Worm (Caenorhabditis elegans) whole organism, L4 larva: Measurements from ENCODE around the gene smc-5.

Source experiments
- F49E8.2 ChIP-seq: sonication (generic microtip); optimal IDR thresholded peaks from 2 replicates; lab custom pipeline; 2016; ENCODE audit warnings: missing compliant biosample characterization, mild to moderate bottlenecking, missing genetic modification characterization, borderline replicate concordance
- T26A8.4 ChIP-seq: fragments of 200-800 bp; sonication (Bioruptor generic); IDR thresholded peaks from 2 replicates; pipeline ENCODE4 v1.3.6; 2022; ENCODE audit warnings: missing genetic modification characterization, missing compliant biosample characterization
- Y105C5A.15 ChIP-seq: fragments of 200-800 bp; sonication (Bioruptor generic); IDR thresholded peaks from 2 replicates; pipeline ENCODE4 v1.3.6; 2022; ENCODE audit warnings: missing genetic modification characterization, missing compliant biosample characterization
- Y48G9A.11 ChIP-seq: fragments of 200-800 bp; sonication (Bioruptor generic); IDR thresholded peaks from 2 replicates; pipeline ENCODE4 v1.3.6; 2022; ENCODE audit warnings: missing genetic modification reagents, missing genetic modification characterization, missing compliant biosample characterization
- Y5F2A.4 ChIP-seq: fragments of 200-800 bp; sonication (Bioruptor generic); optimal IDR thresholded peaks from 2 replicates; lab custom pipeline; 2018; ENCODE audit warnings: mild to moderate bottlenecking, missing genetic modification characterization, missing compliant biosample characterization
- aha-1 ChIP-seq: fragments of 150-350 bp; peaks from one replicate; lab custom pipeline; 2014; ENCODE audit warnings: missing biosample characterization, missing genetic modification characterization
- aly-2 ChIP-seq: sonication (generic microtip); optimal IDR thresholded peaks from 2 replicates; lab custom pipeline; 2018; ENCODE audit warnings: missing biosample characterization, missing genetic modification characterization
- ces-1 ChIP-seq: fragments of 150-350 bp; sonication (generic microtip); optimal IDR thresholded peaks from 4 replicates; lab custom pipeline; 2014; ENCODE audit warnings: missing biosample characterization, missing genetic modification reagents, missing genetic modification characterization
- ctbp-1 ChIP-seq: fragments of 200-800 bp; sonication (Bioruptor generic); IDR thresholded peaks from 2 replicates; pipeline ENCODE4 v1.3.6; 2022; ENCODE audit warnings: missing genetic modification reagents, missing genetic modification characterization, missing compliant biosample characterization
- daf-16 ChIP-seq, 3 experiments: sonication (generic microtip); optimal IDR thresholded peaks; 2 replicates each; lab custom pipeline; 2016 to 2017; ENCODE audit warnings: missing genetic modification characterization in 3 of 3, missing genetic modification reagents in 3 of 3, mild to moderate bottlenecking in 2 of 3, missing compliant biosample characterization in 2 of 3, missing biosample characterization in 1 of 3, moderate library complexity in 1 of 3
- dmd-6 ChIP-seq: fragments of 200-800 bp; sonication (Bioruptor generic); IDR thresholded peaks from 2 replicates; pipeline ENCODE4 v1.3.6; 2022; ENCODE audit warnings: missing genetic modification reagents, missing genetic modification characterization, missing compliant biosample characterization
- dpl-1 ChIP-seq: fragments of 150-350 bp; optimal IDR thresholded peaks from 2 replicates; lab custom pipeline; 2014; ENCODE audit warnings: missing biosample characterization, missing genetic modification reagents, missing genetic modification characterization
- dve-1 ChIP-seq: sonication (generic microtip); optimal IDR thresholded peaks from 2 replicates; lab custom pipeline; 2017; ENCODE audit warnings: antibody characterized with exemption, mild to moderate bottlenecking, missing genetic modification characterization, missing compliant biosample characterization; ENCODE audit not compliant: insufficient read depth
- fkh-10 ChIP-seq: fragments of 150-350 bp; optimal IDR thresholded peaks from 2 replicates; lab custom pipeline; 2014; ENCODE audit warnings: missing biosample characterization, missing genetic modification reagents, missing genetic modification characterization
- fos-1 ChIP-seq: fragments of 150-350 bp; optimal IDR thresholded peaks from 2 replicates; lab custom pipeline; 2014; ENCODE audit warnings: missing biosample characterization, missing genetic modification characterization
- hlh-11 ChIP-seq: fragments of 200-800 bp; sonication (Bioruptor generic); optimal IDR thresholded peaks from 2 replicates; lab custom pipeline; 2018; ENCODE audit warnings: mild to moderate bottlenecking, missing genetic modification characterization, missing compliant biosample characterization
- hlh-30 ChIP-seq: sonication (generic microtip); optimal IDR thresholded peaks from 2 replicates; lab custom pipeline; 2017; ENCODE audit warnings: antibody characterized with exemption, mild to moderate bottlenecking, missing genetic modification characterization, missing compliant biosample characterization; ENCODE audit not compliant: insufficient read depth
- hmg-1.1 ChIP-seq: fragments of 200-800 bp; sonication (Bioruptor generic); IDR thresholded peaks from 2 replicates; pipeline ENCODE4 v1.3.6; 2022; ENCODE audit warnings: missing genetic modification reagents, missing genetic modification characterization, missing compliant biosample characterization
- lim-7 ChIP-seq: fragments of 200-800 bp; sonication (Bioruptor generic); IDR thresholded peaks from 2 replicates; pipeline ENCODE4 v1.3.6; 2022; ENCODE audit warnings: missing genetic modification characterization, missing compliant biosample characterization
- lin-1 ChIP-seq: fragments of 200-800 bp; sonication (Bioruptor generic); IDR thresholded peaks from 2 replicates; pipeline ENCODE4 v1.3.6; 2022; ENCODE audit warnings: missing genetic modification reagents, missing genetic modification characterization, missing compliant biosample characterization
- lin-39 ChIP-seq: fragments of 150-350 bp; optimal IDR thresholded peaks from 2 replicates; lab custom pipeline; 2014; ENCODE audit warnings: missing biosample characterization, missing genetic modification reagents, missing genetic modification characterization
- lsy-2 ChIP-seq, 2 experiments: fragments of 150-350 bp in 1 of 2; sonication (generic microtip) in 1 of 2; optimal IDR thresholded peaks; 2 replicates each; lab custom pipeline; 2014 to 2017; ENCODE audit warnings: missing biosample characterization in 2 of 2, missing genetic modification characterization in 2 of 2
- mdl-1 ChIP-seq, 2 experiments: fragments of 150-350 bp in 1 of 2; sonication (generic microtip) in 1 of 2; optimal IDR thresholded peaks; 2 replicates each; lab custom pipeline; 2014 to 2017; ENCODE audit warnings: missing biosample characterization in 2 of 2, missing genetic modification characterization in 2 of 2
- mdt-29 ChIP-seq: fragments of 200-800 bp; sonication (Bioruptor generic); IDR thresholded peaks from 2 replicates; pipeline ENCODE4 v1.3.6; 2022; ENCODE audit warnings: missing genetic modification reagents, missing genetic modification characterization, missing compliant biosample characterization
- mep-1 ChIP-seq: fragments of 150-350 bp; sonication (generic microtip); optimal IDR thresholded peaks from 3 replicates; lab custom pipeline; 2014; ENCODE audit warnings: missing biosample characterization, missing genetic modification characterization
- mes-2 ChIP-seq: sonication (generic microtip); optimal IDR thresholded peaks from 2 replicates; lab custom pipeline; 2016; ENCODE audit warnings: missing genotype, mild to moderate bottlenecking, missing genetic modification characterization, missing compliant biosample characterization; ENCODE audit not compliant: poor library complexity, severe bottlenecking
- mxl-3 ChIP-seq: fragments of 200-800 bp; sonication (Bioruptor generic); optimal IDR thresholded peaks from 2 replicates; lab custom pipeline; 2018; ENCODE audit warnings: mild to moderate bottlenecking, missing genetic modification characterization, missing compliant biosample characterization
- nhr-11 ChIP-seq: fragments of 150-350 bp; optimal IDR thresholded peaks from 2 replicates; lab custom pipeline; 2014; ENCODE audit warnings: missing biosample characterization, missing genetic modification characterization
- nhr-237 ChIP-seq: sonication (generic microtip); optimal IDR thresholded peaks from 2 replicates; lab custom pipeline; 2017; ENCODE audit warnings: missing biosample characterization, missing genetic modification characterization
- nhr-28 ChIP-seq: fragments of 150-350 bp; optimal IDR thresholded peaks from 2 replicates; lab custom pipeline; 2014; ENCODE audit warnings: missing biosample characterization, missing genetic modification characterization
- nhr-48 ChIP-seq: sonication (generic microtip); optimal IDR thresholded peaks from 2 replicates; lab custom pipeline; 2016; ENCODE audit warnings: mild to moderate bottlenecking, missing genetic modification characterization, missing compliant biosample characterization
- nhr-6 ChIP-seq: fragments of 150-350 bp; optimal IDR thresholded peaks from 2 replicates; lab custom pipeline; 2014; ENCODE audit warnings: missing biosample characterization, missing genetic modification characterization
- pha-4 ChIP-seq, 2 experiments: fragments of 150-350 bp in 1 of 2; fragments of 200-800 bp in 1 of 2; sonication (Bioruptor generic) in 1 of 2; IDR thresholded peaks in 1 of 2; optimal IDR thresholded peaks in 1 of 2; 2 replicates each; pipeline versions ENCODE4 v1.3.6 to Lab custom; 2014 to 2022; ENCODE audit warnings: missing genetic modification characterization in 2 of 2, missing genetic modification reagents in 2 of 2, missing biosample characterization in 1 of 2, missing compliant biosample characterization in 1 of 2
- pqm-1 ChIP-seq: sonication (generic microtip); optimal IDR thresholded peaks from 2 replicates; lab custom pipeline; 2017; ENCODE audit warnings: missing biosample characterization, missing genetic modification characterization
- rbr-2 ChIP-seq: sonication (generic microtip); optimal IDR thresholded peaks from 2 replicates; lab custom pipeline; 2016; ENCODE audit warnings: missing genotype, missing genetic modification characterization, missing compliant biosample characterization
- spr-3 ChIP-seq: fragments of 200-800 bp; sonication (Bioruptor generic); optimal IDR thresholded peaks from 2 replicates; lab custom pipeline; 2018; ENCODE audit warnings: mild to moderate bottlenecking, missing genetic modification characterization, missing compliant biosample characterization
- tra-1 ChIP-seq: fragments of 200-800 bp; sonication (Bioruptor generic); IDR thresholded peaks from 2 replicates; pipeline ENCODE4 v1.3.6; 2022; ENCODE audit warnings: missing genetic modification reagents, missing genetic modification characterization, missing compliant biosample characterization
- unc-130 ChIP-seq: sonication (generic microtip); optimal IDR thresholded peaks from 2 replicates; lab custom pipeline; 2016; ENCODE audit warnings: missing genetic modification reagents, missing genetic modification characterization, missing compliant biosample characterization
- unc-62 ChIP-seq, 3 experiments: fragments of 150-350 bp in 1 of 3; sonication (generic microtip); optimal IDR thresholded peaks in 2 of 3; peaks in 1 of 3; 1 replicate in 1 of 3; 2 replicates in 2 of 3; lab custom pipeline; 2014 to 2017; ENCODE audit warnings: missing biosample characterization in 3 of 3, missing genetic modification characterization in 3 of 3, missing genetic modification reagents in 3 of 3, missing genotype in 1 of 3
- vab-7 ChIP-seq: fragments of 200-800 bp; sonication (Bioruptor generic); IDR thresholded peaks from 2 replicates; pipeline ENCODE4 v1.3.6; 2022; ENCODE audit warnings: missing genetic modification reagents, missing genetic modification characterization, missing compliant biosample characterization

The smc-5 gene

ce11 chrII:5086143-5086542, 24.2 kb downstream of the smc-5 start (continued):
- TF ChIP-seq Y105C5A.15 (GFP tag; lab: Robert Waterston, UW) (no peak), fkh-10 (GFP tag; lab: Kevin White, UChicago) (no peak), ctbp-1 (no peak), aha-1 (peak; percentile 64)

ce11 chrII:5091640-5092243, 29.8 kb downstream of the smc-5 start, which contains the start of gene pld-1:
pld-1 (minus strand) TSS chrII:5091690.
- TF ChIP-seq fkh-10 (GFP tag; lab: Kevin White, UChicago) (no peak), unc-130 (GFP tag; lab: Kevin White, UChicago) (peak; percentile 26), nhr-6 (tag; lab: Kevin White, UChicago) (no peak), F49E8.2 (tag; lab: Kevin White, UChicago) (peak; percentile 53), Y48G9A.11 (0 out of 2 replicates have a peak, but pooled peaks have one; percentile 39)

ce11 chrII:5092362-5093281, 30.7 kb downstream of the smc-5 start, which contains the start of gene C04G6.2:
C04G6.2 (plus strand) TSS chrII:5093231.
- no peak for TF ChIP-seq vab-7 (GFP tag; lab: Robert Waterston, UW)
- TF ChIP-seq lin-1 (GFP tag; lab: Robert Waterston, UW) = 0 out of 2 replicates have a peak, but pooled peaks have one; percentile 10
- peak; percentile 80 for TF ChIP-seq hlh-30
- peak in 1 of 2 experiments; percentile 3 for TF ChIP-seq daf-16 (GFP tag; optimal IDR thresholded peaks at IDR 0.05; lab: Kevin White, UChicago)
- peak; percentile 81 for TF ChIP-seq daf-16 (tag; optimal IDR thresholded peaks at IDR 0.05; lab: Kevin White, UChicago)
- TF ChIP-seq hmg-1.1 = 0 out of 2 replicates have a peak, but pooled peaks have one; percentile 38
- peak; percentile 75 for TF ChIP-seq hlh-11
- no peak for TF ChIP-seq pha-4 (GFP tag; IDR thresholded peaks at IDR 0.05; lab: Robert Waterston, UW)
- peak; percentile 34 for TF ChIP-seq pha-4 (tag; optimal IDR thresholded peaks at IDR 0.05; lab: Kevin White, UChicago)
- TF ChIP-seq unc-62 (GFP tag; optimal IDR thresholded peaks at IDR 0.05 in 1 of 2; lab: Kevin White, UChicago) = peak in 1 of 2 experiments; percentile 45
- no peak for TF ChIP-seq unc-62 (tag; optimal IDR thresholded peaks at IDR 0.05; lab: Kevin White, UChicago)
- no peak for TF ChIP-seq T26A8.4
- peak; percentile 36 for TF ChIP-seq mxl-3
- TF ChIP-seq aly-2 (tag; lab: Kevin White, UChicago) = no peak
- TF ChIP-seq Y5F2A.4 = no peak
- TF ChIP-seq fos-1 (tag; lab: Kevin White, UChicago) = no peak
- TF ChIP-seq dpl-1 (GFP tag; lab: Kevin White, UChicago) = peak; percentile 7
- peak; percentile 59 for TF ChIP-seq dve-1 (tag; lab: Kevin White, UChicago)
- no peak for TF ChIP-seq nhr-237 (tag; lab: Kevin White, UChicago)
- TF ChIP-seq ces-1 (GFP tag; lab: Kevin White, UChicago) = no peak
- peak; percentile 71 for TF ChIP-seq mes-2
- TF ChIP-seq mep-1 = peak; percentile 47
- TF ChIP-seq mdl-1 (tag; optimal IDR thresholded peaks at IDR 0.05; lab: Kevin White, UChicago) = peak; percentile 18 to 67
- peak; percentile 40 for TF ChIP-seq rbr-2 (tag; lab: Kevin White, UChicago)
- peak; percentile 16 for TF ChIP-seq nhr-48 (tag; lab: Kevin White, UChicago)
- TF ChIP-seq dmd-6 (GFP tag; lab: Robert Waterston, UW) = peak; percentile 30; the same call in 1 of the 2 replicates
- TF ChIP-seq lin-39 (tag; lab: Kevin White, UChicago) = no peak
- no peak for TF ChIP-seq mdt-29 (GFP tag; lab: Robert Waterston, UW)
- 0 out of 2 replicates have a peak, but pooled peaks have one; percentile 5 for TF ChIP-seq tra-1
- no peak for TF ChIP-seq lim-7 (GFP tag; lab: Robert Waterston, UW)
- peak; percentile 49 for TF ChIP-seq nhr-6 (tag; lab: Kevin White, UChicago)
- TF ChIP-seq spr-3 (GFP tag; lab: Kevin White, UChicago) = no peak
- TF ChIP-seq nhr-28 (tag; lab: Kevin White, UChicago) = peak; percentile 30
- TF ChIP-seq nhr-11 (tag; lab: Kevin White, UChicago) = peak; percentile 71
- TF ChIP-seq lsy-2 (tag; optimal IDR thresholded peaks at IDR 0.05; lab: Kevin White, UChicago) = peak in 1 of 2 experiments; percentile 17
- 0 out of 2 replicates have a peak, but pooled peaks have one; percentile 12 for TF ChIP-seq ctbp-1
- TF ChIP-seq pqm-1 (tag; lab: Kevin White, UChicago) = peak; percentile 64
